Fruit fly (Drosophila melanogaster) whole organism, embryonic: Measurements from ENCODE around the gene CG14982.

Experiments
- Ada2b ChIP-seq: fragments of 200-800 bp; sonication (Bioruptor generic); IDR thresholded peaks from 2 replicates; pipeline ENCODE4 v1.3.6; 2022; ENCODE audit warnings: missing biosample characterization, missing genetic modification characterization
- Atf-2 ChIP-seq: fragments of 200-800 bp; sonication (Bioruptor generic); optimal IDR thresholded peaks from 2 replicates; lab custom pipeline; 2016; ENCODE audit warnings: missing biosample characterization, missing genetic modification characterization
- Awh ChIP-seq: fragments of 200-800 bp; sonication (Bioruptor generic); IDR thresholded peaks from 2 replicates; pipeline ENCODE4, ENCODE4 v1.3.6; 2022; ENCODE audit warnings: missing biosample characterization, missing genetic modification characterization
- Bdp1 ChIP-seq: fragments of 200-800 bp; sonication (Bioruptor generic); optimal IDR thresholded peaks from 3 replicates; lab custom pipeline; 2016; ENCODE audit warnings: missing biosample characterization, missing genetic modification characterization
- C15 ChIP-seq: fragments of 200-800 bp; sonication (Bioruptor generic); IDR thresholded peaks from 3 replicates; pipeline ENCODE4 v1.3.6; 2022; ENCODE audit warnings: missing biosample characterization, missing genetic modification characterization
- CG10267 ChIP-seq: fragments of 200-800 bp; sonication (Bioruptor generic); optimal IDR thresholded peaks from 2 replicates; lab custom pipeline; 2018; ENCODE audit warnings: missing biosample characterization, mild to moderate bottlenecking, missing genetic modification characterization, moderate library complexity
- CG11723 ChIP-seq: fragments of 200-800 bp; sonication (Bioruptor generic); optimal IDR thresholded peaks from 2 replicates; lab custom pipeline; 2017; ENCODE audit warnings: missing biosample characterization, mild to moderate bottlenecking, missing genetic modification characterization
- CG1603 ChIP-seq: fragments of 200-800 bp; sonication (Bioruptor generic); optimal IDR thresholded peaks from 2 replicates; lab custom pipeline; 2019; ENCODE audit warnings: missing biosample characterization, mild to moderate bottlenecking, missing genetic modification characterization, moderate library complexity
- CG1647 ChIP-seq: fragments of 200-800 bp; sonication (Bioruptor generic); optimal IDR thresholded peaks from 3 replicates; lab custom pipeline; 2016; ENCODE audit warnings: missing biosample characterization, missing genetic modification characterization
- CG17385 ChIP-seq: fragments of 200-800 bp; sonication (Bioruptor generic); optimal IDR thresholded peaks from 3 replicates; lab custom pipeline; 2018; ENCODE audit warnings: missing biosample characterization, mild to moderate bottlenecking, missing genetic modification characterization
- CG18764 ChIP-seq: fragments of 200-800 bp; sonication (Bioruptor generic); optimal IDR thresholded peaks from 3 replicates; lab custom pipeline; 2016; ENCODE audit warnings: missing biosample characterization, missing genetic modification characterization
- CG3281 ChIP-seq: fragments of 200-800 bp; sonication (Bioruptor generic); optimal IDR thresholded peaks from 3 replicates; lab custom pipeline; 2017; ENCODE audit warnings: missing biosample characterization, mild to moderate bottlenecking, missing genetic modification characterization
- CG34422 ChIP-seq: fragments of 200-800 bp; sonication (Bioruptor generic); IDR thresholded peaks from 3 replicates; pipeline ENCODE4 v1.3.6; 2022; ENCODE audit warnings: missing biosample characterization, missing genetic modification characterization
- CG6654 ChIP-seq: fragments of 200-800 bp; sonication (Bioruptor generic); optimal IDR thresholded peaks from 2 replicates; lab custom pipeline; 2017; ENCODE audit warnings: missing biosample characterization, mild to moderate bottlenecking, missing genetic modification characterization
- CG7963 ChIP-seq: fragments of 200-800 bp; sonication (Bioruptor generic); IDR thresholded peaks from 3 replicates; pipeline ENCODE4 v1.3.6; 2022; ENCODE audit warnings: missing biosample characterization, missing genetic modification characterization; ENCODE audit not compliant: partially characterized antibody
- CG8359 ChIP-seq: fragments of 200-800 bp; sonication (Bioruptor generic); optimal IDR thresholded peaks from 2 replicates; lab custom pipeline; 2017; ENCODE audit warnings: missing biosample characterization, mild to moderate bottlenecking, missing genetic modification characterization, borderline replicate concordance
- CG8924 ChIP-seq: fragments of 200-800 bp; optimal IDR thresholded peaks from 3 replicates; lab custom pipeline; 2019; ENCODE audit warnings: missing biosample characterization, mild to moderate bottlenecking, missing genetic modification characterization, moderate library complexity
- Chrac-16 ChIP-seq: fragments of 200-800 bp; sonication (Bioruptor generic); optimal IDR thresholded peaks from 3 replicates; lab custom pipeline; 2016; ENCODE audit warnings: missing biosample characterization, missing genetic modification characterization
- Deaf1 ChIP-seq: fragments of 200-800 bp; optimal IDR thresholded peaks from 3 replicates; lab custom pipeline; 2019; ENCODE audit warnings: missing biosample characterization, mild to moderate bottlenecking, missing genetic modification characterization, moderate library complexity
- Dip3 ChIP-seq: fragments of 200-800 bp; sonication (Bioruptor generic); optimal IDR thresholded peaks from 3 replicates; lab custom pipeline; 2016; ENCODE audit warnings: missing biosample characterization, missing genetic modification characterization
- Dll ChIP-seq: fragments of 200-800 bp; sonication (Bioruptor generic); IDR thresholded peaks from 4 replicates; pipeline ENCODE4 v1.3.6; 2022; ENCODE audit warnings: missing biosample characterization, missing genetic modification characterization; ENCODE audit not compliant: partially characterized antibody
- Doc3 ChIP-seq: fragments of 200-800 bp; sonication (Bioruptor generic); IDR thresholded peaks from 3 replicates; pipeline ENCODE4 v1.3.6; 2022; ENCODE audit warnings: missing biosample characterization, missing genetic modification characterization; ENCODE audit not compliant: partially characterized antibody
- Dref ChIP-seq: fragments of 200-800 bp; sonication (Bioruptor generic); IDR thresholded peaks from 2 replicates; pipeline ENCODE4 v1.3.6; 2022; ENCODE audit warnings: missing biosample characterization, missing genetic modification characterization
- Gug ChIP-seq: fragments of 200-800 bp; sonication (Bioruptor generic); IDR thresholded peaks from 4 replicates; pipeline ENCODE4 v1.3.6; 2022; ENCODE audit warnings: missing biosample characterization, missing genetic modification characterization
- Hr39 ChIP-seq: fragments of >200 bp; optimal IDR thresholded peaks from 2 replicates; lab custom pipeline; 2017
- Hr78 ChIP-seq, 2 experiments: fragments of 200-800 bp in 1 of 2; fragments of >200 bp in 1 of 2; sonication (Bioruptor generic) in 1 of 2; optimal IDR thresholded peaks; 2 replicates each; lab custom pipeline; 2017 to 2019; ENCODE audit warnings: missing biosample characterization in 2 of 2, missing genetic modification characterization in 2 of 2, mild to moderate bottlenecking in 1 of 2, moderate library complexity in 1 of 2
- Hsf ChIP-seq: fragments of 200-800 bp; sonication (Bioruptor generic); optimal IDR thresholded peaks from 3 replicates; lab custom pipeline; 2016; ENCODE audit warnings: missing biosample characterization, missing genetic modification characterization
- Pdp1 ChIP-seq, 2 experiments: fragments of 200-800 bp; sonication (Bioruptor generic); optimal IDR thresholded peaks; 3 replicates each; lab custom pipeline; 2016; ENCODE audit warnings: missing biosample characterization in 2 of 2, missing genetic modification characterization in 2 of 2, mild to moderate bottlenecking in 1 of 2, moderate library complexity in 1 of 2
- Sry-β ChIP-seq: fragments of 200-800 bp; sonication (Bioruptor generic); optimal IDR thresholded peaks from 2 replicates; lab custom pipeline; 2018; ENCODE audit warnings: missing biosample characterization, mild to moderate bottlenecking, missing genetic modification characterization, moderate library complexity
- Tbp ChIP-seq: fragments of >200 bp; optimal IDR thresholded peaks from 2 replicates; lab custom pipeline; 2018; ENCODE audit warnings: missing biosample characterization, missing genetic modification characterization
- Xbp1 ChIP-seq: fragments of 200-800 bp; sonication (Bioruptor generic); optimal IDR thresholded peaks from 3 replicates; lab custom pipeline; 2016; ENCODE audit warnings: missing biosample characterization, mild to moderate bottlenecking, missing genetic modification characterization
- YL-1 ChIP-seq: fragments of 200-800 bp; sonication (Bioruptor generic); optimal IDR thresholded peaks from 3 replicates; lab custom pipeline; 2017; ENCODE audit warnings: missing biosample characterization, mild to moderate bottlenecking, missing genetic modification characterization
- dpn ChIP-seq, 2 experiments: fragments of 200-800 bp; sonication (Bioruptor generic); optimal IDR thresholded peaks; 3 replicates each; lab custom pipeline; 2016; ENCODE audit warnings: missing biosample characterization in 2 of 2, missing genetic modification characterization in 2 of 2
- fru ChIP-seq: fragments of >200 bp; optimal IDR thresholded peaks from 2 replicates; lab custom pipeline; 2017
- hbn ChIP-seq: fragments of 200-800 bp; sonication (Bioruptor generic); IDR thresholded peaks from 2 replicates; pipeline ENCODE4 v1.3.6; 2022; ENCODE audit warnings: missing biosample characterization, missing genetic modification characterization; ENCODE audit not compliant: partially characterized antibody
- hth ChIP-seq: fragments of >200 bp; optimal IDR thresholded peaks from 2 replicates; lab custom pipeline; 2017; ENCODE audit warnings: inconsistent platforms
- kah ChIP-seq: fragments of 200-800 bp; sonication (Bioruptor generic); optimal IDR thresholded peaks from 2 replicates; lab custom pipeline; 2018; ENCODE audit warnings: missing biosample characterization, mild to moderate bottlenecking, missing genetic modification characterization
- lilli ChIP-seq: fragments of 200-800 bp; sonication (Bioruptor generic); optimal IDR thresholded peaks from 3 replicates; lab custom pipeline; 2016; ENCODE audit warnings: missing biosample characterization, missing genetic modification characterization
- lov ChIP-seq, 2 experiments: fragments of 200-800 bp in 1 of 2; fragments of >200 bp in 1 of 2; sonication (Bioruptor generic) in 1 of 2; IDR thresholded peaks in 1 of 2; optimal IDR thresholded peaks in 1 of 2; 2 replicates in 1 of 2; 3 replicates in 1 of 2; pipeline versions ENCODE4 v1.3.6 to Lab custom; 2017 to 2022; ENCODE audit warnings: missing biosample characterization in 1 of 2, missing genetic modification characterization in 1 of 2
- luna ChIP-seq: fragments of 200-800 bp; sonication (Bioruptor generic); optimal IDR thresholded peaks from 2 replicates; lab custom pipeline; 2016; ENCODE audit warnings: missing biosample characterization, missing genetic modification characterization
- pan ChIP-seq, 4 experiments: fragments of >200 bp in 3 of 4; fragments of 200-800 bp in 1 of 4; sonication (Bioruptor generic) in 1 of 4; optimal IDR thresholded peaks in 3 of 4; IDR thresholded peaks in 1 of 4; 2 replicates each; pipeline versions ENCODE4 v1.3.6 to Lab custom; 2017 to 2022; ENCODE audit warnings: missing biosample characterization in 2 of 4, missing genetic modification characterization in 2 of 4, mixed read lengths in 1 of 4
- pita ChIP-seq: fragments of 200-800 bp; sonication (Bioruptor generic); optimal IDR thresholded peaks from 2 replicates; lab custom pipeline; 2017; ENCODE audit warnings: missing biosample characterization, mild to moderate bottlenecking, missing genetic modification characterization
- sd ChIP-seq: fragments of 200-800 bp; sonication (Bioruptor generic); optimal IDR thresholded peaks from 3 replicates; lab custom pipeline; 2018; ENCODE audit warnings: missing biosample characterization, mild to moderate bottlenecking, missing genetic modification characterization, moderate library complexity
- slbo ChIP-seq: fragments of 200-800 bp; sonication (Bioruptor generic); IDR thresholded peaks from 2 replicates; pipeline ENCODE4 v1.3.6; 2022; ENCODE audit warnings: missing biosample characterization, missing genetic modification characterization
- tin ChIP-seq: fragments of 200-800 bp; sonication (Bioruptor generic); optimal IDR thresholded peaks from 3 replicates; lab custom pipeline; 2016; ENCODE audit warnings: missing biosample characterization, missing genetic modification characterization
- vfl ChIP-seq: fragments of 200-800 bp; sonication (Bioruptor generic); optimal IDR thresholded peaks from 2 replicates; lab custom pipeline; 2016; ENCODE audit warnings: missing biosample characterization, missing genetic modification characterization

The CG14982 gene

DNA sequence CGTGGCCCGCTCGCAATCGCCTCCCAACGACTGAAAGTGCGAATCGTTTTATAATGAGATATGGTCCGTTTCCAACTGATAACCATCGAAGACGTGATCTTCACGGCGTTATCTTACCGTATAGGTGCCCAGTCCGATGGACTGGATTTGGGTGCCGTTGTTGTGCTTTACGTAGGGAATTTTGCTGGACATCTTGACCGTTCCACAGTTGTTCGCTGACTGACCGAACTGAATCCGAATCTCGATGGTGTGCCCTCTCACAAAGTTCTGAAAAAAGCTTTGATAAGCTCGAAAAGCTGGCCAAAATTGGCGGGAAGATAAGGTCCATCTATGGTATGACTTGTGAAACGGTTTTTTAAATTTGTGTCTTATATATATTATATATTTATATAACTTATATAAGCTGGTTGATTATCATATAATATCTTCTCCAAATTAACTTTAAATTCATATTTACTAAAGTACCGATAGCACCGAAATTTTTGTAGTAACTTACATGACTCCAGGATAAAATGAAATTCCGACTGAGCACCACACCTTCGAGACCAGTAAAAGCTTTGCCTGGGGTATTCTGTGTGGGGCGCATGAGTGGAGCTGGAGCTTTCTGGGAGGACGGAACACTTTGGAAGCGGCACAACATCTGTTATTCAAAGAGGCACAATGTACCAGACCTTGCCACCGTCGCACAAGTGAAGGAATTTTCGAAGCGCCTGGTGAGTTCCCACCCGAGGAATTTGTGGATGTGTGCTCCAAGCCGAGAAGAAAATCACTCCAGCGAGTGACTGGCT, at the start of gene CG14982, which contains the start of gene CG10863 (continued):
- no peak for TF ChIP-seq Hsf (GFP tag; lab: Kevin White, UChicago)
- TF ChIP-seq YL-1 (GFP tag; lab: Kevin White, UChicago) = no peak
- no peak for TF ChIP-seq Dref
- no peak for TF ChIP-seq CG10267 (tag; lab: Kevin White, UChicago)
- TF ChIP-seq kah (GFP tag; lab: Kevin White, UChicago) = no peak
- peak; percentile 1 for TF ChIP-seq CG3281
- no peak for TF ChIP-seq Awh (GFP tag; lab: Robert Waterston, UW)
- TF ChIP-seq pita (GFP tag; lab: Kevin White, UChicago) = no peak
- TF ChIP-seq dpn (GFP tag; optimal IDR thresholded peaks at IDR 0.05; lab: Kevin White, UChicago) = no peak
- no peak for TF ChIP-seq Gug
- TF ChIP-seq Tbp = no peak
- no peak for TF ChIP-seq Hr78 (GFP tag; optimal IDR thresholded peaks at IDR 0.05; lab: Kevin White, UChicago)
- TF ChIP-seq CG1603 (tag; lab: Kevin White, UChicago) = no peak
- TF ChIP-seq, all 482 proteins: peak for 53

DNA sequence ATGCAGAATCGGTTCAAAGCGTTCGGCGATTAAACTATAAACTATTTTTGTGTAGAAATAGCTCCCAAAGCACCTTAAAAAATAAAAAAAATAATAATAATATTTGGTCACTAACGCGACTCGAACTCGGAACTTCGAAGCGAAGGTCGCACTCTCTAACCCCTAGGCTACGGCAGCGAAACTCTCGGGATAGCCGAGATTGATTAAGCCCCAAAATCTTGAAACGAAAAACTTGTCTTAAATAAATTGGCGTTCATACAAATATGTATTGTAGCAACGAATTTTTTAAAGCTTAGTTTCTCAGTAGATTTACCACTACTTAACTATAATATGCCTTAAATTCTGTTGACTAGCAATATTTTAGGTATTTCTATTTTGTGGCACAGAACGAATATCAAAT, 48.1 kb upstream of the CG14982 start:
- no peak for TF ChIP-seq slbo (GFP tag; lab: Robert Waterston, UW)
- TF ChIP-seq Bdp1 (GFP tag; lab: Kevin White, UChicago) = peak; percentile 97
- no peak for TF ChIP-seq CG11723 (GFP tag; lab: Kevin White, UChicago)
- no peak for TF ChIP-seq vfl
- TF ChIP-seq CG7963 (GFP tag; lab: Robert Waterston, UW) = no peak
- TF ChIP-seq Ada2b = no peak
- no peak for TF ChIP-seq fru (lab: Kevin White, UChicago)
- TF ChIP-seq Chrac-16 (GFP tag; lab: Kevin White, UChicago) = no peak
- TF ChIP-seq, all 482 proteins: peak for 1

DNA sequence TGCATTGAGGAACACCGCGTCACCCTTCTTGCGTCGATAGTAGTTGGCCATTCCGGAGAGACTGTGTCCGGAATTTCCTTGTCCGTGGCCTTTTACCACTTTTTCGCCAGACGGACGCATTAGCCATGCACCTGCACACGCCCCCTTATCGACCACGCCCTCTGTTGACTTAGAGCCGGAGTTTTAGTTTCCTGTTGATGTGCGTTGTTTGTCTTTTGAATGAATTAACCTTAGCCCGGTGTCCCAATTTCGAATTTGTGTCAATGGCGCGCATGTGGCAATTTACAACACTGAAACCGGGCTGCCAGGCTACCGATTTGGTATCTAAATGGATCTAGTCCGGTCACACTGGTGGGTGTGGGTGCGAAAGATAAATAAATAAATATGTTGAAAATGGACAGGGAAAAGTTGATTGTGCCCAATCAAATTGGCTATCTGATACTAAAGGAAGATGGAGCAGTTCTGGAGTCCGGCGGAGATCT, 45.9 kb upstream of the CG14982 start, which contains the start of the genes Gr63a and Lamtor4:
Gr63a (minus strand) TSS at position 51 of the 482 bp plus-strand sequence.
Lamtor4 (plus strand) TSS at position 348 of the 482 bp plus-strand sequence.
- TF ChIP-seq CG17385 (GFP tag; lab: Kevin White, UChicago) (no peak), tin (GFP tag; lab: Kevin White, UChicago) (peak; percentile 0), CG18764 (GFP tag; lab: Kevin White, UChicago) (no peak), lov (optimal IDR thresholded peaks at IDR 0.05; lab: Kevin White, UChicago) (no peak), lov (GFP tag; IDR thresholded peaks at IDR 0.05; lab: Robert Waterston, UW) (no peak), CG6654 (no peak), CG8359 (GFP tag; lab: Kevin White, UChicago) (no peak), C15 (GFP tag; lab: Robert Waterston, UW) (no peak), CG8924 (tag; lab: Kevin White, UChicago) (peak; percentile 40), Atf-2 (no peak), Deaf1 (no peak), hbn (GFP tag; lab: Robert Waterston, UW) (no peak), Hr39 (lab: Kevin White, UChicago) (no peak), CG1647 (peak; percentile 10), luna (peak; percentile 10), Sry-β (no peak), sd (tag; lab: Kevin White, UChicago) (peak; percentile 21), hth (no peak), pan (optimal IDR thresholded peaks at IDR 0.05; lab: Kevin White, UChicago) (no peak), pan (GFP tag; optimal IDR thresholded peaks at IDR 0.05 in 1 of 2, IDR thresholded peaks at IDR 0.05 in 1 of 2) (no peak), Pdp1 (GFP tag; optimal IDR thresholded peaks at IDR 0.05; lab: Kevin White, UChicago) (peak in 1 of 2 experiments; percentile 22), Dll (GFP tag; lab: Robert Waterston, UW) (0 out of 4 replicates have a peak, but pooled peaks have one; percentile 31), Xbp1 (GFP tag; lab: Kevin White, UChicago) (peak; percentile 26), kah (GFP tag; lab: Kevin White, UChicago) (no peak), CG34422 (no peak), Doc3 (no peak), lilli (GFP tag; lab: Kevin White, UChicago) (peak; percentile 3), Dip3 (GFP tag; lab: Kevin White, UChicago) (no peak)
